Fruit fly (Drosophila melanogaster): Measurements from ENCODE around the gene CG11722.

The CG11722 gene

DNA sequence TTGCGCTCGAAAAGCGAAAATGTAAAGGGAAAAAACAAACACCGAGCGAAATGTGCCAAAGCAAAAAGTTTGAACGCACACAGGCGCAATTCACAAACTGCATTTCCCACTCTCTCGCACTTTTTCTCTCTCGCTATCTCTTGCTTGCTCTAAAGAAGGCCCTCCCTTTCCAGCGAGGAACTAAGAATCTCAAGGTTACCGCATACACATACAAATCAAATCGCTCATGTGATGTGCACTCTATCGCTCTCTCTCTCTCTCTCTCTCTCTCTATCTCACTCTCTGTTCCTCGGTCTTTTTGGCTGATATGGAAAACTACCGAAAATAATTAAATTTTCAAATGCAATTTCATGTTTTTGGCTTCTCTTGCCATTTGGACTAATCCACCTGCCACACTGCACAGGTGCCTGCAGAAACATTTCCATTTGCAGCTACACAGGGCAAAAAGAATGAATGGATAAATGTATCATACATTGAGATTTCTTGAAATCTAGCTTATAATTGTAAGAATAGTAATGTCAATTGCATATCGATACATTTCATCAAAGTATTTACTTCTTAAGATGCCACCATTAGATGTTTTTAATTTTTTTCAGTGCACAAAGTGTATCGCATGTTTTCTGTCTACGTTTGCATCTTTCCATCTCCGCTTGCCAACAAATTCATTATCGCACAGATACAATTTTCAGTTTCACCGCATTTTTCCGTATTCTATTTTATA, 34.1 kb upstream of the CG11722 start (continued):
- TF ChIP-seq gce (GFP tag; IDR thresholded peaks at IDR 0.05) (0 out of 3 replicates have a peak, but pooled peaks have one; percentile 11), pho (GFP tag; optimal IDR thresholded peaks at IDR 0.05) (no peak), CG8944 (GFP tag; optimal IDR thresholded peaks at IDR 0.05) (peak; percentile 2), bab2 (GFP tag; optimal IDR thresholded peaks at IDR 0.05) (peak; percentile 11), Camta (GFP tag; optimal IDR thresholded peaks at IDR 0.05) (peak; percentile 33), CG11696 (GFP tag; IDR thresholded peaks at IDR 0.05) (peak; percentile 43; the same call in 1 of the 2 replicates), run (tag; optimal IDR thresholded peaks at IDR 0.05) (no peak), CG9609 (GFP tag; optimal IDR thresholded peaks at IDR 0.05) (peak; percentile 6)

DNA sequence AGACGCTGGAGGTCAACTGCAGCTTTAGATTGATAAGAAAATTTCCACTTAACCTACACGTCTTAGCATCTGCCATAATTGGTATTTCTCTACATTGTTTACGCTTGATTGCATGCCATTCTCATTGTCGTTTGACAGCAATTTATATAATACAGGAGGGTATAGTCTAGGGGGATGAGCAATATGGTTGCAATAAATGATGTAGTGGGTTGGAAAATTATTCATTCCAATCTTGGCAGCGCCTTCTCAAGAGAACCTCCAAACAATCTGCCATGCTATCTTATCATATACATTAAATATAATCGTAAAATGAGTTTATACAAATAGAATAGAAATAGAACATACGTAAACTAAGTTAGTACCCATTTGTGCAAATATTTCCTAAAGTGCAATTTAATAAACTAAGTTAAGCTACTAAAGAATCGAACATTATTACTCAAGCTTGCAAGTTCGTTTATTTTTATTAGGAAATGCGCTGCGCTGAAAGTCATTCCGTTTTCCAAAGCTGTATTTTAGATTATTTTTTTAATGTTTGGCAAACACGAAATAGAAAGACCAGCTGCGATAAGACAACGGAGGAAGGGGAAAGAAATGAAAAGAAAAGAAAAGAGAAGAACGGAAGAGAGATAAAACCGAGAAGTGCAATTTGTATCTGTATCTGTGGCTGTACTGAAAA, 33.3 kb upstream of the CG11722 start:
- TF ChIP-seq Hr78 (GFP tag; optimal IDR thresholded peaks at IDR 0.05) (no peak), PHDP (tag; optimal IDR thresholded peaks at IDR 0.05) (no peak), dpn (GFP tag; optimal IDR thresholded peaks at IDR 0.05) (no peak), ash1 (GFP tag; optimal IDR thresholded peaks at IDR 0.05) (no peak), Tbp (GFP tag; optimal IDR thresholded peaks at IDR 0.05) (no peak), shn (GFP tag; optimal IDR thresholded peaks at IDR 0.05) (no peak), Atf3 (GFP tag; optimal IDR thresholded peaks at IDR 0.05) (no peak), CG12071 (GFP tag; optimal IDR thresholded peaks at IDR 0.05) (no peak), CG17361 (GFP tag; IDR thresholded peaks at IDR 0.05) (no peak), CG31224 (GFP tag; IDR thresholded peaks at IDR 0.05) (no peak)

DNA sequence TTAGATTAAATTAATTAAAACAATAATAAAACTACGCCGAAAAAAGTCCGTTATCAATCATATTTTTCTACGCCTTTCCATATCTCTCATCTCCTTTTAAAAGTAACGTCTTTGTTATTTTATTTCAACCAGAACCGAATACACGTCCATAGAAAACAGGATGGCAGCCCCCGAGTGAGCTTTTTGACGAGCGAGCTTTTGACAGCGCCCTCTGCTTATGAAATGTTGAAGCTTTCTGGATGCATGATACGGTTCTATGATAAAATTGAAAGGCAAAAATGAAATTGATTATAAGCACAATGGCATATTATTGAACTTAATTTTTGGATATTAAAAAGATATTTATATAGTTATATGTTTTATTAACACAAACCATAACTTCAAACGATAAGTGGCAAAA, 31.3 kb upstream of the CG11722 start:
- TF ChIP-seq ems (GFP tag; optimal IDR thresholded peaks at IDR 0.05), result no peak
- TF ChIP-seq kah (GFP tag; optimal IDR thresholded peaks at IDR 0.05), result no peak
- TF ChIP-seq CG3407 (GFP tag; optimal IDR thresholded peaks at IDR 0.05), result no peak
- no peak for TF ChIP-seq CG1233 (GFP tag; optimal IDR thresholded peaks at IDR 0.05)
- TF ChIP-seq Nf-YB (GFP tag; optimal IDR thresholded peaks at IDR 0.05), result no peak
- TF ChIP-seq CoRest (tag; optimal IDR thresholded peaks at IDR 0.05), result peak; percentile 21
- peak; percentile 10; the same call in 1 of the 2 replicates for TF ChIP-seq CG13287 (GFP tag; IDR thresholded peaks at IDR 0.05; ENCODE audit: partially characterized antibody)
- no peak for TF ChIP-seq CG34422 (GFP tag; IDR thresholded peaks at IDR 0.05)
- peak; percentile 95 for TF ChIP-seq trem (tag; optimal IDR thresholded peaks at IDR 0.05)
- no peak for TF ChIP-seq CG13296 (GFP tag; optimal IDR thresholded peaks at IDR 0.05)
- TF ChIP-seq CG32532 (GFP tag; IDR thresholded peaks at IDR 0.05), result peak; percentile 27; the same call in 1 of the 2 replicates
- TF ChIP-seq ato (GFP tag; IDR thresholded peaks at IDR 0.05; ENCODE audit: partially characterized antibody), result no peak
- TF ChIP-seq CG3838 (GFP tag; optimal IDR thresholded peaks at IDR 0.05), result no peak
- TF ChIP-seq CG2120 (GFP tag; optimal IDR thresholded peaks at IDR 0.05), result peak; percentile 6
- peak; percentile 26 for TF ChIP-seq Dp (GFP tag; optimal IDR thresholded peaks at IDR 0.05)
- no peak for TF ChIP-seq CG2202 (tag; optimal IDR thresholded peaks at IDR 0.05)
- no peak for TF ChIP-seq CG6254 (GFP tag; optimal IDR thresholded peaks at IDR 0.05)
- peak; percentile 93 for TF ChIP-seq CTCF (GFP tag; optimal IDR thresholded peaks at IDR 0.05)
- TF ChIP-seq CG4730 (GFP tag; IDR thresholded peaks at IDR 0.05), result no peak
- no peak for TF ChIP-seq Ptx1 (GFP tag; IDR thresholded peaks at IDR 0.05)
- no peak for TF ChIP-seq Side (GFP tag; optimal IDR thresholded peaks at IDR 0.05)
- TF ChIP-seq CG2116 (GFP tag; optimal IDR thresholded peaks at IDR 0.05), result no peak
- TF ChIP-seq maf-S (GFP tag; optimal IDR thresholded peaks at IDR 0.05), result no peak
- peak; percentile 28 for TF ChIP-seq HmgZ (tag; optimal IDR thresholded peaks at IDR 0.05)
- TF ChIP-seq Dek (tag; optimal IDR thresholded peaks at IDR 0.05), result peak; percentile 22
- no peak for TF ChIP-seq CG2678 (tag; optimal IDR thresholded peaks at IDR 0.05)
- no peak for TF ChIP-seq gro (GFP tag; optimal IDR thresholded peaks at IDR 0.05)
- no peak for TF ChIP-seq ci (GFP tag; IDR thresholded peaks at IDR 0.05)
- TF ChIP-seq CG2889 (GFP tag; IDR thresholded peaks at IDR 0.05), result no peak
- TF ChIP-seq onecut (GFP tag; IDR thresholded peaks at IDR 0.05), result peak; percentile 17; the same call in 1 of the 2 replicates

Data from whole organism, embryonic.